Fruit fly (Drosophila melanogaster) whole organism, embryonic: ENCODE data around the gene CG15408.
A peak's percentile ranks its signal among the peaks of the same experiment; 100 is the strongest.

Experiments
- Antp ChIP-seq: fragments of 200-800 bp; sonication (Bioruptor generic); optimal IDR thresholded peaks from 3 replicates; lab custom pipeline; 2016; ENCODE audit warnings: missing biosample characterization, missing genetic modification characterization
- CG10654 ChIP-seq: fragments of 200-800 bp; sonication (Bioruptor generic); optimal IDR thresholded peaks from 2 replicates; lab custom pipeline; 2016; ENCODE audit warnings: missing biosample characterization, missing genetic modification characterization
- CG12104 ChIP-seq: fragments of 200-800 bp; sonication (Bioruptor generic); optimal IDR thresholded peaks from 3 replicates; lab custom pipeline; 2016; ENCODE audit warnings: missing biosample characterization, missing genetic modification characterization
- CG12219 ChIP-seq: fragments of 200-800 bp; sonication (Bioruptor generic); optimal IDR thresholded peaks from 3 replicates; lab custom pipeline; 2018; ENCODE audit warnings: missing biosample characterization, mild to moderate bottlenecking, missing genetic modification characterization
- CG13123 ChIP-seq: fragments of 200-800 bp; sonication (Bioruptor generic); optimal IDR thresholded peaks from 2 replicates; lab custom pipeline; 2016; ENCODE audit warnings: missing biosample characterization, missing genetic modification characterization
- CG13287 ChIP-seq: fragments of 200-800 bp; sonication (Bioruptor generic); IDR thresholded peaks from 2 replicates; pipeline ENCODE4 v1.3.6; 2022; ENCODE audit warnings: missing biosample characterization, missing genetic modification characterization; ENCODE audit not compliant: partially characterized antibody
- CG15011 ChIP-seq: fragments of 200-800 bp; sonication (Bioruptor generic); optimal IDR thresholded peaks from 3 replicates; lab custom pipeline; 2018; ENCODE audit warnings: missing biosample characterization, mild to moderate bottlenecking, missing genetic modification characterization
- CG15269 ChIP-seq: fragments of 200-800 bp; sonication (Bioruptor generic); optimal IDR thresholded peaks from 2 replicates; lab custom pipeline; 2018; ENCODE audit warnings: missing biosample characterization, mild to moderate bottlenecking, missing genetic modification characterization, moderate library complexity
- CG15696 ChIP-seq: fragments of 200-800 bp; sonication (Bioruptor generic); optimal IDR thresholded peaks from 2 replicates; lab custom pipeline; 2019; ENCODE audit warnings: missing biosample characterization, mild to moderate bottlenecking, missing genetic modification characterization, moderate library complexity
- CG1647 ChIP-seq: fragments of 200-800 bp; sonication (Bioruptor generic); optimal IDR thresholded peaks from 3 replicates; lab custom pipeline; 2016; ENCODE audit warnings: missing biosample characterization, missing genetic modification characterization
- CG16863 ChIP-seq: fragments of 200-800 bp; sonication (Bioruptor generic); optimal IDR thresholded peaks from 3 replicates; lab custom pipeline; 2016; ENCODE audit warnings: missing biosample characterization, missing genetic modification characterization
- CG17361 ChIP-seq: fragments of 200-800 bp; sonication (Bioruptor generic); IDR thresholded peaks from 3 replicates; pipeline ENCODE4 v1.3.6; 2022; ENCODE audit warnings: missing biosample characterization, missing genetic modification characterization
- CG2120 ChIP-seq: fragments of 200-800 bp; sonication (Bioruptor generic); optimal IDR thresholded peaks from 3 replicates; lab custom pipeline; 2016; ENCODE audit warnings: missing biosample characterization, missing genetic modification characterization
- CG2889 ChIP-seq: fragments of 200-800 bp; sonication (Bioruptor generic); IDR thresholded peaks from 3 replicates; pipeline ENCODE4 v1.3.6; 2022; ENCODE audit warnings: missing biosample characterization, missing genetic modification characterization
- CG30020 ChIP-seq: fragments of 200-800 bp; optimal IDR thresholded peaks from 2 replicates; lab custom pipeline; 2019; ENCODE audit warnings: missing biosample characterization, mild to moderate bottlenecking, missing genetic modification characterization, moderate library complexity
- CG3065 ChIP-seq: fragments of 200-800 bp; sonication (Bioruptor generic); optimal IDR thresholded peaks from 2 replicates; lab custom pipeline; 2016; ENCODE audit warnings: missing biosample characterization, missing genetic modification characterization
- CG31224 ChIP-seq: fragments of 200-800 bp; sonication (Bioruptor generic); IDR thresholded peaks from 2 replicates; pipeline ENCODE4 v1.3.6; 2022; ENCODE audit warnings: missing biosample characterization, missing genetic modification characterization
- CG3407 ChIP-seq: fragments of 200-800 bp; sonication (Bioruptor generic); optimal IDR thresholded peaks from 2 replicates; lab custom pipeline; 2018; ENCODE audit warnings: missing biosample characterization, mild to moderate bottlenecking, missing genetic modification characterization
- CTCF ChIP-seq: fragments of 200-800 bp; sonication (Bioruptor generic); optimal IDR thresholded peaks from 2 replicates; lab custom pipeline; 2017; ENCODE audit warnings: missing biosample characterization, mild to moderate bottlenecking, missing genetic modification characterization, moderate library complexity
- Dbx ChIP-seq: fragments of 200-800 bp; sonication (Bioruptor generic); IDR thresholded peaks from 3 replicates; pipeline ENCODE4 v1.3.6; 2022; ENCODE audit warnings: missing biosample characterization, missing genetic modification characterization
- Dfd ChIP-seq, 2 experiments: fragments of >200 bp; optimal IDR thresholded peaks; 2 replicates each; lab custom pipeline; 2017; ENCODE audit warnings: missing biosample characterization in 2 of 2, missing genetic modification characterization in 2 of 2
- Doc3 ChIP-seq: fragments of 200-800 bp; sonication (Bioruptor generic); IDR thresholded peaks from 3 replicates; pipeline ENCODE4 v1.3.6; 2022; ENCODE audit warnings: missing biosample characterization, missing genetic modification characterization; ENCODE audit not compliant: partially characterized antibody
- H2.0 ChIP-seq: fragments of 200-800 bp; sonication (Bioruptor generic); IDR thresholded peaks from 2 replicates; pipeline ENCODE4 v1.3.6; 2022; ENCODE audit warnings: missing biosample characterization, missing genetic modification characterization
- HLH3B ChIP-seq: fragments of 200-800 bp; sonication (Bioruptor generic); IDR thresholded peaks from 2 replicates; pipeline ENCODE4 v1.3.6; 2022; ENCODE audit warnings: missing biosample characterization, missing genetic modification characterization
- HmgD ChIP-seq: fragments of 200-800 bp; sonication (Bioruptor generic); optimal IDR thresholded peaks from 3 replicates; lab custom pipeline; 2016; ENCODE audit warnings: missing biosample characterization, missing genetic modification characterization
- HmgZ ChIP-seq: fragments of 200-800 bp; sonication (Bioruptor generic); optimal IDR thresholded peaks from 2 replicates; lab custom pipeline; 2018; ENCODE audit warnings: missing biosample characterization, mild to moderate bottlenecking, missing genetic modification characterization
- Mad ChIP-seq: fragments of 200-800 bp; sonication (Bioruptor generic); optimal IDR thresholded peaks from 2 replicates; lab custom pipeline; 2016; ENCODE audit warnings: missing biosample characterization, missing genetic modification characterization
- Meics ChIP-seq: fragments of 200-800 bp; sonication (Bioruptor generic); optimal IDR thresholded peaks from 2 replicates; lab custom pipeline; 2017; ENCODE audit warnings: missing biosample characterization, mild to moderate bottlenecking, missing genetic modification characterization
- NFAT ChIP-seq: fragments of 200-800 bp; sonication (Bioruptor generic); IDR thresholded peaks from 2 replicates; pipeline ENCODE4 v1.3.6; 2022; ENCODE audit warnings: missing biosample characterization, missing genetic modification characterization
- Sin3A ChIP-seq: fragments of >200 bp; optimal IDR thresholded peaks from 2 replicates; lab custom pipeline; 2018
- Sox102F ChIP-seq: fragments of 200-800 bp; sonication (Bioruptor generic); optimal IDR thresholded peaks from 2 replicates; lab custom pipeline; 2018; ENCODE audit warnings: missing biosample characterization, mild to moderate bottlenecking, missing genetic modification characterization, moderate library complexity
- Sry-β ChIP-seq: fragments of 200-800 bp; sonication (Bioruptor generic); optimal IDR thresholded peaks from 2 replicates; lab custom pipeline; 2018; ENCODE audit warnings: missing biosample characterization, mild to moderate bottlenecking, missing genetic modification characterization, moderate library complexity
- cato ChIP-seq: fragments of 200-800 bp; sonication (Bioruptor generic); optimal IDR thresholded peaks from 2 replicates; lab custom pipeline; 2016; ENCODE audit warnings: missing biosample characterization, missing genetic modification characterization, borderline replicate concordance
- corto ChIP-seq: fragments of 200-800 bp; sonication (Bioruptor generic); optimal IDR thresholded peaks from 2 replicates; lab custom pipeline; 2016; ENCODE audit warnings: missing biosample characterization, mild to moderate bottlenecking, missing genetic modification characterization, moderate library complexity
- crol ChIP-seq: fragments of 200-800 bp; sonication (Bioruptor generic); IDR thresholded peaks from 2 replicates; pipeline ENCODE4 v1.3.6; 2022; ENCODE audit warnings: missing biosample characterization, missing genetic modification characterization
- dimm ChIP-seq: fragments of 200-800 bp; sonication (Bioruptor generic); IDR thresholded peaks from 2 replicates; pipeline ENCODE4 v1.3.6; 2022; ENCODE audit warnings: missing biosample characterization, missing genetic modification characterization
- dmrt99B ChIP-seq: fragments of 200-800 bp; sonication (Bioruptor generic); optimal IDR thresholded peaks from 2 replicates; lab custom pipeline; 2018; ENCODE audit warnings: missing biosample characterization, mild to moderate bottlenecking, missing genetic modification characterization, moderate library complexity
- eve ChIP-seq, 2 experiments: fragments of >200 bp; optimal IDR thresholded peaks; 2 replicates each; lab custom pipeline; 2017; ENCODE audit warnings: missing biosample characterization in 2 of 2, missing genetic modification characterization in 2 of 2
- gsb-n ChIP-seq: fragments of 200-800 bp; sonication (Bioruptor generic); optimal IDR thresholded peaks from 3 replicates; lab custom pipeline; 2018; ENCODE audit warnings: missing biosample characterization, mild to moderate bottlenecking, missing genetic modification characterization
- gt ChIP-seq: fragments of 200-800 bp; sonication (Bioruptor generic); IDR thresholded peaks from 2 replicates; pipeline ENCODE4 v1.3.6; 2022; ENCODE audit warnings: missing biosample characterization, missing genetic modification characterization
- hbn ChIP-seq: fragments of 200-800 bp; sonication (Bioruptor generic); IDR thresholded peaks from 2 replicates; pipeline ENCODE4 v1.3.6; 2022; ENCODE audit warnings: missing biosample characterization, missing genetic modification characterization; ENCODE audit not compliant: partially characterized antibody
- hth ChIP-seq: fragments of >200 bp; optimal IDR thresholded peaks from 2 replicates; lab custom pipeline; 2017; ENCODE audit warnings: inconsistent platforms
- klu ChIP-seq: fragments of 200-800 bp; sonication (Bioruptor generic); IDR thresholded peaks from 2 replicates; pipeline ENCODE4 v1.3.6; 2022; ENCODE audit warnings: missing biosample characterization, missing genetic modification characterization
- mld ChIP-seq: fragments of 200-800 bp; sonication (Bioruptor generic); IDR thresholded peaks from 3 replicates; pipeline ENCODE4 v1.3.6; 2022; ENCODE audit warnings: missing biosample characterization, missing genetic modification characterization; ENCODE audit not compliant: partially characterized antibody
- org-1 ChIP-seq: fragments of 200-800 bp; sonication (Bioruptor generic); optimal IDR thresholded peaks from 2 replicates; lab custom pipeline; 2017; ENCODE audit warnings: missing biosample characterization, missing genetic modification characterization
- schlank ChIP-seq: fragments of 200-800 bp; sonication (Bioruptor generic); optimal IDR thresholded peaks from 2 replicates; lab custom pipeline; 2018; ENCODE audit warnings: missing biosample characterization, mild to moderate bottlenecking, missing genetic modification characterization
- tin ChIP-seq: fragments of 200-800 bp; sonication (Bioruptor generic); optimal IDR thresholded peaks from 3 replicates; lab custom pipeline; 2016; ENCODE audit warnings: missing biosample characterization, missing genetic modification characterization
- ttk ChIP-seq: fragments of 200-800 bp; sonication (Bioruptor generic); IDR thresholded peaks from 2 replicates; pipeline ENCODE4 v2.1.2; 2022; ENCODE audit warnings: missing biosample characterization, missing genetic modification characterization
- vnd ChIP-seq: fragments of 200-800 bp; sonication (Bioruptor generic); IDR thresholded peaks from 3 replicates; pipeline ENCODE4 v1.3.6; 2022; ENCODE audit warnings: missing biosample characterization, missing genetic modification characterization; ENCODE audit not compliant: partially characterized antibody
- wor ChIP-seq: fragments of 200-800 bp; sonication (Bioruptor generic); IDR thresholded peaks from 2 replicates; pipeline ENCODE4 v1.3.6; 2022; ENCODE audit warnings: missing biosample characterization, missing genetic modification characterization
- zfh2 ChIP-seq: fragments of 200-800 bp; sonication (Bioruptor generic); optimal IDR thresholded peaks from 2 replicates; lab custom pipeline; 2016; ENCODE audit warnings: missing biosample characterization, missing genetic modification characterization

Gene CG15408

DNA sequence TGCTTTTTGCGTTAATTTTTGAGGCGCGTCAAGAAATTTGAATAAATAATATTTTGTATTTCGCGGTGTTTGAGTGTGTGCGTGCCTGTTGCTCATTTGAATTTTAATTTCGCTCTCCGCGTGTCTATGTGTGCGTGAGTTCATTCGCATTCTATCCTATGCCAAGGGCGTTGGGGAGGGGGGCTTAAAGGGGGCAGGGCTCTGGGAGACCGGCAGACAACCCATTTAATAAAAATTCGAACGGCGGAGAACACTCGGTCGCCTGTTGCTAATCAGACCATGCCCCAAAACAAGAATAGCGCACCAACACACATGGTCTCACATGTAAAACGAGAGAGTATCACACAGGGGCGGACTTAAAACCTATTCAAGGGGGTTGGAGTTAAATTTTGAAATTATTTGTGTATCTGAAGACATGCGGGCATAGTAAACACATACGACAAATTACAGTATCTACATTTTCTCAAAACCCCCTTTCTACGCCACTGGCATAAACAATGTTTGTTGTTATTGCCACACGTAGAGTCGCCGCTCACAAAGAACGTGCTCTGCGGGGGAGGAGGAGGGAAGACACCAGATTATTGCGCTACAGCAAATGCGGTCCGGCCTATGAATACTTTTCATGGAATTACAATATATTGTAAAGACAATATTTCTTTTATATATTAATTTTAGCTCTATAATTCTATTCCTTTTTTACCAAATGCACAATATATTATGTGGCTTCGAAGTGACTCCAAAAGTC, 30.7 kb upstream of the CG15408 start (continued):
- TF ChIP-seq Sox102F = peak; percentile 100
- peak; percentile 98 for TF ChIP-seq CG31224 (GFP tag; lab: Robert Waterston, UW)
- peak; percentile 99 for TF ChIP-seq CG15011 (GFP tag; lab: Kevin White, UChicago)
- TF ChIP-seq mld (GFP tag; lab: Robert Waterston, UW) = no peak
- peak; percentile 99 for TF ChIP-seq dmrt99B (tag; lab: Kevin White, UChicago)
- TF ChIP-seq corto (GFP tag; lab: Kevin White, UChicago) = peak; percentile 99
- peak; percentile 79 for TF ChIP-seq CTCF
- TF ChIP-seq tin (GFP tag; lab: Kevin White, UChicago) = peak; percentile 100
- TF ChIP-seq vnd (GFP tag; lab: Robert Waterston, UW) = no peak
- TF ChIP-seq eve (GFP tag; optimal IDR thresholded peaks at IDR 0.05; lab: Kevin White, UChicago) = peak; percentile 91 to 99
- peak; percentile 97 for TF ChIP-seq wor
- TF ChIP-seq CG12219 (GFP tag; lab: Kevin White, UChicago) = peak; percentile 100
- peak in 1 of 2 experiments; percentile 75 for TF ChIP-seq Dfd (GFP tag; optimal IDR thresholded peaks at IDR 0.05; lab: Kevin White, UChicago)
- peak; percentile 100 for TF ChIP-seq HmgD (GFP tag; lab: Kevin White, UChicago)
- peak; percentile 99 for TF ChIP-seq CG2889 (GFP tag; lab: Robert Waterston, UW)
- no peak for TF ChIP-seq hbn (GFP tag; lab: Robert Waterston, UW)
- peak; percentile 100 for TF ChIP-seq CG2120
- peak; percentile 99 for TF ChIP-seq klu (GFP tag; lab: Robert Waterston, UW)
- peak; percentile 99 for TF ChIP-seq ttk (GFP tag; lab: Robert Waterston, UW)
- TF ChIP-seq dimm (GFP tag; lab: Robert Waterston, UW) = peak; percentile 97
- peak; percentile 100 for TF ChIP-seq CG15269 (tag; lab: Kevin White, UChicago)
- TF ChIP-seq CG3407 (GFP tag; lab: Kevin White, UChicago) = peak; percentile 99
- TF ChIP-seq CG30020 (tag; lab: Kevin White, UChicago) = peak; percentile 90
- no peak for TF ChIP-seq Sin3A (lab: Kevin White, UChicago)
- TF ChIP-seq zfh2 (GFP tag; lab: Kevin White, UChicago) = peak; percentile 100
- TF ChIP-seq Mad (GFP tag; lab: Kevin White, UChicago) = peak; percentile 100
- peak; percentile 100 for TF ChIP-seq schlank
- TF ChIP-seq CG16863 = peak; percentile 100
- no peak for TF ChIP-seq hth (lab: Kevin White, UChicago)
- TF ChIP-seq Meics = peak; percentile 100
- TF ChIP-seq H2.0 = peak; percentile 99
- peak; percentile 99 for TF ChIP-seq CG12104 (GFP tag; lab: Kevin White, UChicago)
- peak; percentile 100 for TF ChIP-seq CG15696 (tag; lab: Kevin White, UChicago)
- peak; percentile 100 for TF ChIP-seq NFAT
- peak; percentile 99 for TF ChIP-seq CG1647
- peak; percentile 99 for TF ChIP-seq CG13123
- TF ChIP-seq cato (GFP tag; lab: Kevin White, UChicago) = peak; percentile 99
- peak; percentile 99 for TF ChIP-seq HLH3B (GFP tag; lab: Robert Waterston, UW)
- peak; percentile 99 for TF ChIP-seq gsb-n (tag; lab: Kevin White, UChicago)
- peak; percentile 79 for TF ChIP-seq Sry-β (GFP tag; lab: Kevin White, UChicago)
- peak; percentile 100 for TF ChIP-seq CG17361 (GFP tag; lab: Robert Waterston, UW)
- peak; percentile 99 for TF ChIP-seq CG10654 (GFP tag; lab: Kevin White, UChicago)
- peak; percentile 100 for TF ChIP-seq CG3065
- peak; percentile 100 for TF ChIP-seq org-1 (GFP tag; lab: Kevin White, UChicago)
- peak; percentile 47; the same call in 1 of the 2 replicates for TF ChIP-seq CG13287 (GFP tag; lab: Robert Waterston, UW)
- TF ChIP-seq Doc3 (GFP tag; lab: Robert Waterston, UW) = no peak
- TF ChIP-seq Antp (GFP tag; lab: Kevin White, UChicago) = peak; percentile 100
- TF ChIP-seq HmgZ (tag; lab: Kevin White, UChicago) = peak; percentile 100
- peak; percentile 100 for TF ChIP-seq Dbx (GFP tag; lab: Robert Waterston, UW)
- peak; percentile 98 for TF ChIP-seq gt (GFP tag; lab: Robert Waterston, UW)
- TF ChIP-seq crol (GFP tag; lab: Robert Waterston, UW) = peak; percentile 97
